Worm (Caenorhabditis elegans) whole organism, L1 larva: ENCODE measurements around the gene Y16B4A.2.
A peak's percentile ranks its signal among the peaks of the same experiment; 100 is the strongest.

ENCODE experiments used
- C04F5.9 ChIP-seq: sonication (generic microtip); optimal IDR thresholded peaks from 2 replicates; lab custom pipeline; 2016; ENCODE audit warnings: missing genetic modification characterization, missing compliant biosample characterization
- C16A3.4 ChIP-seq: fragments of 150-350 bp; optimal IDR thresholded peaks from 2 replicates; lab custom pipeline; 2014; ENCODE audit warnings: missing biosample characterization, missing genetic modification characterization
- F16B12.6 ChIP-seq: fragments of 150-350 bp; optimal IDR thresholded peaks from 2 replicates; lab custom pipeline; 2014; ENCODE audit warnings: missing biosample characterization, missing genetic modification characterization
- aha-1 ChIP-seq: fragments of 150-350 bp; optimal IDR thresholded peaks from 2 replicates; lab custom pipeline; 2014; ENCODE audit warnings: missing biosample characterization, missing genetic modification characterization
- blmp-1 ChIP-seq: fragments of 150-350 bp; optimal IDR thresholded peaks from 2 replicates; lab custom pipeline; 2014; ENCODE audit warnings: missing biosample characterization, missing genetic modification characterization
- ceh-63 ChIP-seq: fragments of 200-800 bp; sonication (Bioruptor generic); optimal IDR thresholded peaks from 2 replicates; lab custom pipeline; 2018; ENCODE audit warnings: mild to moderate bottlenecking, missing genetic modification characterization, missing compliant biosample characterization
- ceh-8 ChIP-seq: fragments of 200-800 bp; sonication (Bioruptor generic); optimal IDR thresholded peaks from 2 replicates; lab custom pipeline; 2018; ENCODE audit warnings: mild to moderate bottlenecking, missing genetic modification characterization, moderate library complexity, missing compliant biosample characterization
- ceh-82 ChIP-seq, 3 experiments: fragments of 150-350 bp in 1 of 3; sonication (generic microtip) in 2 of 3; optimal IDR thresholded peaks; 2 replicates each; lab custom pipeline; 2014 to 2017; ENCODE audit warnings: missing biosample characterization in 3 of 3, missing genetic modification characterization in 3 of 3
- ceh-88 ChIP-seq: fragments of 200-800 bp; sonication (Bioruptor generic); IDR thresholded peaks from 2 replicates; pipeline ENCODE4 v1.3.6; 2022; ENCODE audit warnings: missing genetic modification characterization, missing compliant biosample characterization
- dsc-1 ChIP-seq: sonication (generic microtip); optimal IDR thresholded peaks from 2 replicates; lab custom pipeline; 2016; ENCODE audit warnings: mild to moderate bottlenecking, missing genetic modification characterization, missing compliant biosample characterization
- efl-1 ChIP-seq, 4 experiments: fragments of 150-350 bp; optimal IDR thresholded peaks in 3 of 4; peaks in 1 of 4; 1 replicate in 1 of 4; 2 replicates in 3 of 4; lab custom pipeline; 2014; ENCODE audit warnings: missing biosample characterization in 2 of 4, missing genetic modification characterization in 2 of 4, missing genetic modification reagents in 2 of 4
- efl-3 ChIP-seq: fragments of 200-800 bp; sonication (Bioruptor generic); optimal IDR thresholded peaks from 2 replicates; lab custom pipeline; 2018; ENCODE audit warnings: mild to moderate bottlenecking, missing genetic modification characterization, missing compliant biosample characterization
- elt-2 ChIP-seq: sonication (generic microtip); optimal IDR thresholded peaks from 2 replicates; lab custom pipeline; 2016; ENCODE audit warnings: missing genetic modification characterization, mild to moderate bottlenecking, inconsistent platforms, missing compliant biosample characterization, missing genetic modification reagents
- ets-5 ChIP-seq: fragments of 200-800 bp; sonication (Bioruptor generic); IDR thresholded peaks from 2 replicates; pipeline ENCODE4 v1.3.6; 2022; ENCODE audit warnings: missing genetic modification characterization, missing compliant biosample characterization
- fkh-10 ChIP-seq: sonication (generic microtip); optimal IDR thresholded peaks from 2 replicates; lab custom pipeline; 2017; ENCODE audit warnings: missing biosample characterization, missing genetic modification reagents, missing genetic modification characterization
- fkh-8 ChIP-seq: sonication (generic microtip); optimal IDR thresholded peaks from 2 replicates; lab custom pipeline; 2016; ENCODE audit warnings: mild to moderate bottlenecking, missing genetic modification characterization, missing compliant biosample characterization
- fos-1 ChIP-seq: fragments of 150-350 bp; optimal IDR thresholded peaks from 2 replicates; lab custom pipeline; 2014; ENCODE audit warnings: missing biosample characterization, missing genetic modification characterization
- lin-14 ChIP-seq: fragments of 200-800 bp; sonication (Bioruptor generic); optimal IDR thresholded peaks from 2 replicates; lab custom pipeline; 2018; ENCODE audit warnings: mild to moderate bottlenecking, missing genetic modification characterization, moderate library complexity, missing compliant biosample characterization
- lin-35 ChIP-seq, 2 experiments: fragments of 150-350 bp; optimal IDR thresholded peaks; 2 replicates each; lab custom pipeline; 2014; ENCODE audit warnings: missing biosample characterization in 2 of 2, missing genetic modification characterization in 2 of 2, missing genetic modification reagents in 2 of 2
- lin-39 ChIP-seq: fragments of 150-350 bp; optimal IDR thresholded peaks from 2 replicates; lab custom pipeline; 2014; ENCODE audit warnings: missing biosample characterization, missing genetic modification reagents, missing genetic modification characterization
- lir-3 ChIP-seq: sonication (generic microtip); optimal IDR thresholded peaks from 2 replicates; lab custom pipeline; 2016; ENCODE audit warnings: mild to moderate bottlenecking, missing genetic modification characterization, moderate library complexity, missing compliant biosample characterization; ENCODE audit not compliant: poor library complexity
- lsy-2 ChIP-seq, 2 experiments: fragments of 150-350 bp; optimal IDR thresholded peaks; 2 replicates each; lab custom pipeline; 2014; ENCODE audit warnings: missing biosample characterization in 2 of 2, missing genetic modification characterization in 2 of 2
- mdl-1 ChIP-seq, 2 experiments: fragments of 150-350 bp; optimal IDR thresholded peaks; 2 replicates each; lab custom pipeline; 2014 to 2017; ENCODE audit warnings: missing biosample characterization in 2 of 2, missing genetic modification characterization in 2 of 2, inconsistent platforms in 1 of 2
- mep-1 ChIP-seq: fragments of 150-350 bp; optimal IDR thresholded peaks from 2 replicates; lab custom pipeline; 2014; ENCODE audit warnings: missing biosample characterization, missing genetic modification characterization
- nhr-19 ChIP-seq: fragments of 200-800 bp; sonication (Bioruptor generic); conservative IDR thresholded peaks from 2 replicates; pipeline ENCODE4 v1.3.6; 2022; ENCODE audit warnings: missing genetic modification characterization, missing compliant biosample characterization
- nhr-20 ChIP-seq: sonication (generic microtip); optimal IDR thresholded peaks from 2 replicates; lab custom pipeline; 2016; ENCODE audit warnings: mild to moderate bottlenecking, missing genetic modification characterization, missing compliant biosample characterization
- nhr-28 ChIP-seq: fragments of 150-350 bp; optimal IDR thresholded peaks from 2 replicates; lab custom pipeline; 2014; ENCODE audit warnings: missing biosample characterization, missing genetic modification characterization
- nhr-47 ChIP-seq: sonication (generic microtip); optimal IDR thresholded peaks from 2 replicates; lab custom pipeline; 2016; ENCODE audit warnings: mild to moderate bottlenecking, missing genetic modification characterization, moderate library complexity, missing compliant biosample characterization
- nhr-71 ChIP-seq: sonication (generic microtip); optimal IDR thresholded peaks from 2 replicates; lab custom pipeline; 2016; ENCODE audit warnings: mild to moderate bottlenecking, missing genetic modification characterization, moderate library complexity, missing compliant biosample characterization
- nhr-76 ChIP-seq: sonication (generic microtip); optimal IDR thresholded peaks from 2 replicates; lab custom pipeline; 2017; ENCODE audit warnings: missing biosample characterization, missing genetic modification characterization
- nhr-77 ChIP-seq: fragments of 150-350 bp; optimal IDR thresholded peaks from 2 replicates; lab custom pipeline; 2014; ENCODE audit warnings: missing biosample characterization, missing genetic modification characterization
- nhr-84 ChIP-seq: sonication (generic microtip); optimal IDR thresholded peaks from 2 replicates; lab custom pipeline; 2017; ENCODE audit warnings: missing biosample characterization, missing genetic modification characterization
- nhr-90 ChIP-seq: sonication (generic microtip); optimal IDR thresholded peaks from 2 replicates; lab custom pipeline; 2016; ENCODE audit warnings: mild to moderate bottlenecking, missing genetic modification characterization, missing compliant biosample characterization; ENCODE audit not compliant: poor library complexity
- pag-3 ChIP-seq: sonication (generic microtip); optimal IDR thresholded peaks from 2 replicates; lab custom pipeline; 2017; ENCODE audit warnings: missing genetic modification characterization, mild to moderate bottlenecking, missing compliant biosample characterization, antibody characterized with exemption, borderline replicate concordance; ENCODE audit not compliant: insufficient read depth
- rnt-1 ChIP-seq: sonication (generic microtip); optimal IDR thresholded peaks from 2 replicates; lab custom pipeline; 2016; ENCODE audit warnings: mild to moderate bottlenecking, missing genetic modification characterization, moderate library complexity, missing compliant biosample characterization
- skn-1 ChIP-seq: fragments of 150-350 bp; optimal IDR thresholded peaks from 2 replicates; lab custom pipeline; 2014; ENCODE audit warnings: missing biosample characterization, missing genetic modification characterization
- snpc-4 ChIP-seq: fragments of 150-350 bp; optimal IDR thresholded peaks from 2 replicates; lab custom pipeline; 2014; ENCODE audit warnings: missing biosample characterization, missing genetic modification characterization
- snu-23 ChIP-seq: sonication (generic microtip); optimal IDR thresholded peaks from 2 replicates; lab custom pipeline; 2016; ENCODE audit warnings: missing genetic modification characterization, missing compliant biosample characterization
- sox-4 ChIP-seq: sonication (generic microtip); optimal IDR thresholded peaks from 2 replicates; lab custom pipeline; 2016; ENCODE audit warnings: missing genetic modification characterization, missing compliant biosample characterization
- swsn-7 ChIP-seq: sonication (generic microtip); optimal IDR thresholded peaks from 2 replicates; lab custom pipeline; 2016; ENCODE audit warnings: missing genetic modification characterization, missing compliant biosample characterization
- tbx-2 ChIP-seq: sonication (generic microtip); optimal IDR thresholded peaks from 2 replicates; lab custom pipeline; 2016; ENCODE audit warnings: missing genetic modification characterization, missing compliant biosample characterization
- tlp-1 ChIP-seq: fragments of 150-350 bp; optimal IDR thresholded peaks from 2 replicates; lab custom pipeline; 2014; ENCODE audit warnings: missing biosample characterization, missing genetic modification characterization
- unc-130 ChIP-seq: fragments of 150-350 bp; optimal IDR thresholded peaks from 2 replicates; lab custom pipeline; 2017; ENCODE audit warnings: missing biosample characterization, missing genetic modification characterization, inconsistent platforms
- unc-30 ChIP-seq: sonication (generic microtip); optimal IDR thresholded peaks from 2 replicates; lab custom pipeline; 2017; ENCODE audit warnings: missing biosample characterization, missing genetic modification characterization
- unc-62 ChIP-seq: fragments of 150-350 bp; optimal IDR thresholded peaks from 2 replicates; lab custom pipeline; 2014; ENCODE audit warnings: missing biosample characterization, missing genetic modification reagents, missing genetic modification characterization

Y16B4A.2 gene

ce11 chrX:14805746-14806145 lies 34.1 kb upstream of the Y16B4A.2 start:
- TF ChIP-seq snpc-4 (tag; lab: Kevin White, UChicago) (peak; percentile 16), fkh-10 (GFP tag; lab: Kevin White, UChicago) (no peak)
- TF ChIP-seq, all 84 proteins: peak for 1

ce11 chrX:14804706-14805105 lies 33.1 kb upstream of the Y16B4A.2 start:
- no peak for TF ChIP-seq fos-1 (tag; lab: Kevin White, UChicago)
- no peak for TF ChIP-seq C04F5.9 (tag; lab: Kevin White, UChicago)
- no peak for TF ChIP-seq aha-1 (tag; lab: Kevin White, UChicago)
- TF ChIP-seq unc-30, result no peak
- no peak for TF ChIP-seq F16B12.6
- TF ChIP-seq nhr-90 (tag; lab: Kevin White, UChicago), result peak; percentile 54
- peak; percentile 51 for TF ChIP-seq nhr-47 (tag; lab: Kevin White, UChicago)
- peak; percentile 18 for TF ChIP-seq dsc-1 (tag; lab: Kevin White, UChicago)
- TF ChIP-seq nhr-19, result peak; percentile 35
- no peak for TF ChIP-seq unc-62 (GFP tag; lab: Kevin White, UChicago)
- peak; percentile 39 for TF ChIP-seq C16A3.4 (tag; lab: Kevin White, UChicago)
- TF ChIP-seq ceh-88, result no peak
- TF ChIP-seq lir-3 (tag; lab: Kevin White, UChicago), result peak; percentile 11
- TF ChIP-seq nhr-71, result peak; percentile 50
- peak; percentile 26 for TF ChIP-seq mep-1
- TF ChIP-seq ets-5 (GFP tag; lab: Robert Waterston, UW), result no peak
- TF ChIP-seq nhr-20 (tag; lab: Kevin White, UChicago), result peak; percentile 37
- TF ChIP-seq fkh-8, result no peak
- peak; percentile 19 for TF ChIP-seq skn-1 (tag; lab: Kevin White, UChicago)
- TF ChIP-seq swsn-7, result peak; percentile 23
- no peak for TF ChIP-seq nhr-84 (tag; lab: Kevin White, UChicago)
- TF ChIP-seq ceh-63 (GFP tag; lab: Kevin White, UChicago), result no peak
- TF ChIP-seq pag-3 (tag; lab: Kevin White, UChicago), result no peak
- TF ChIP-seq tlp-1 (tag; lab: Kevin White, UChicago), result no peak
- TF ChIP-seq efl-1 (optimal IDR thresholded peaks at IDR 0.05; lab: Kevin White, UChicago), result no peak
- no peak for TF ChIP-seq efl-1 (GFP tag; optimal IDR thresholded peaks at IDR 0.05 in 1 of 2; lab: Kevin White, UChicago)
- peak; percentile 41 for TF ChIP-seq snu-23 (GFP tag; lab: Kevin White, UChicago)
- TF ChIP-seq fkh-10 (GFP tag; lab: Kevin White, UChicago), result no peak
- peak; percentile 44 for TF ChIP-seq elt-2
- TF ChIP-seq blmp-1 (tag; lab: Kevin White, UChicago), result no peak
- no peak for TF ChIP-seq sox-4 (tag; lab: Kevin White, UChicago)
- TF ChIP-seq lin-14 (GFP tag; lab: Kevin White, UChicago), result peak; percentile 43
- no peak for TF ChIP-seq ceh-8 (GFP tag; lab: Kevin White, UChicago)
- no peak for TF ChIP-seq unc-130 (tag; lab: Kevin White, UChicago)
- TF ChIP-seq tbx-2 (tag; lab: Kevin White, UChicago), result peak; percentile 24
- no peak for TF ChIP-seq lin-39 (tag; lab: Kevin White, UChicago)
- TF ChIP-seq ceh-82 (tag; optimal IDR thresholded peaks at IDR 0.05; lab: Kevin White, UChicago), result peak in 1 of 3 experiments; percentile 22
- TF ChIP-seq nhr-77 (tag; lab: Kevin White, UChicago), result peak; percentile 20
- TF ChIP-seq lin-35 (GFP tag; optimal IDR thresholded peaks at IDR 0.05; lab: Kevin White, UChicago), result no peak
- no peak for TF ChIP-seq nhr-28 (tag; lab: Kevin White, UChicago)
- TF ChIP-seq rnt-1 (tag; lab: Kevin White, UChicago), result peak; percentile 60
- TF ChIP-seq nhr-76 (tag; lab: Kevin White, UChicago), result no peak
- TF ChIP-seq lsy-2 (tag; optimal IDR thresholded peaks at IDR 0.05; lab: Kevin White, UChicago), result peak; percentile 11 to 44
- peak in 1 of 2 experiments; percentile 39 for TF ChIP-seq mdl-1 (tag; optimal IDR thresholded peaks at IDR 0.05; lab: Kevin White, UChicago)
- TF ChIP-seq efl-3 (GFP tag; lab: Kevin White, UChicago), result no peak
